Worm (Caenorhabditis elegans) whole organism, L4 larva: ENCODE results near the gene F41B5.12.

ENCODE experiments used
- F26F4.8 ChIP-seq: fragments of 200-800 bp; sonication (Bioruptor generic); conservative IDR thresholded peaks from 2 replicates; pipeline ENCODE4 v1.3.6; 2022; ENCODE audit warnings: missing genetic modification characterization, missing compliant biosample characterization
- F37D6.2 ChIP-seq: sonication (generic microtip); optimal IDR thresholded peaks from 2 replicates; lab custom pipeline; 2016; ENCODE audit warnings: mild to moderate bottlenecking, missing genetic modification characterization, missing compliant biosample characterization
- Y5F2A.4 ChIP-seq: fragments of 200-800 bp; sonication (Bioruptor generic); optimal IDR thresholded peaks from 2 replicates; lab custom pipeline; 2018; ENCODE audit warnings: mild to moderate bottlenecking, missing genetic modification characterization, missing compliant biosample characterization
- ceh-20 ChIP-seq: fragments of 200-800 bp; sonication (Bioruptor generic); IDR thresholded peaks from 2 replicates; pipeline ENCODE4 v1.3.6; 2022; ENCODE audit warnings: missing genetic modification reagents, missing genetic modification characterization, missing compliant biosample characterization
- daf-12 ChIP-seq: fragments of 150-350 bp; optimal IDR thresholded peaks from 2 replicates; lab custom pipeline; 2014; ENCODE audit warnings: missing biosample characterization, missing genetic modification reagents, missing genetic modification characterization
- dpl-1 ChIP-seq: fragments of 150-350 bp; optimal IDR thresholded peaks from 2 replicates; lab custom pipeline; 2014; ENCODE audit warnings: missing biosample characterization, missing genetic modification reagents, missing genetic modification characterization
- egl-27 ChIP-seq: sonication (generic microtip); optimal IDR thresholded peaks from 3 replicates; lab custom pipeline; 2017; ENCODE audit warnings: missing biosample characterization, missing genetic modification reagents, missing genetic modification characterization
- fos-1 ChIP-seq: fragments of 150-350 bp; optimal IDR thresholded peaks from 2 replicates; lab custom pipeline; 2014; ENCODE audit warnings: missing biosample characterization, missing genetic modification characterization
- hif-1 ChIP-seq, 2 experiments: sonication (generic microtip); optimal IDR thresholded peaks; 2 replicates each; lab custom pipeline; 2016 to 2017; ENCODE audit warnings: missing compliant biosample characterization in 2 of 2, missing genetic modification characterization in 2 of 2, missing genetic modification reagents in 2 of 2, missing genotype in 2 of 2, mild to moderate bottlenecking in 1 of 2
- mdl-1 ChIP-seq, 2 experiments: fragments of 150-350 bp in 1 of 2; sonication (generic microtip) in 1 of 2; optimal IDR thresholded peaks; 2 replicates each; lab custom pipeline; 2014 to 2017; ENCODE audit warnings: missing biosample characterization in 2 of 2, missing genetic modification characterization in 2 of 2
- nhr-237 ChIP-seq: sonication (generic microtip); optimal IDR thresholded peaks from 2 replicates; lab custom pipeline; 2017; ENCODE audit warnings: missing biosample characterization, missing genetic modification characterization
- nhr-76 ChIP-seq: fragments of 150-350 bp; optimal IDR thresholded peaks from 2 replicates; lab custom pipeline; 2014; ENCODE audit warnings: missing biosample characterization, missing genetic modification characterization

DNA sequence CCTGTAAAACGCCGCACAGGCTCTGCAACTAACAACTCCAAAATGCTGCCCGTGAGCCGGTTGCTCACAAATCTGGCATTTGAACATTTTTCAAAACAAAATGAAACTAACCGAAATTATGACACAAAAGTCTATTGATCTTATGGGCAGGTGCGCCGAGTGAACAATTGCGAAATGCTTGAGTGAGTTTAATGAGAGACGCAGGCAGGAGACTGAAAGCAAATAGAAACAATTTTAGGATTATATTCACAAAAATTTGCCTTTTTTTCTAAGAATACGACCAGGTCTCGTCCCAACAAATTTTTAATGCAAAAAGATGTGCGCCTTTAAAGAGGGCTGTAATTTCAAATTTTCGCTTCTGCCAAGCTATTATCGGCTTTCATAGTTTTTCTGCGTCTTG lies 3.7 kb downstream of the F41B5.12 start, which contains the start of gene nhr-183:
- TF ChIP-seq nhr-237 (tag; lab: Kevin White, UChicago) (no peak), dpl-1 (no peak), Y5F2A.4 (GFP tag; lab: Kevin White, UChicago) (no peak), ceh-20 (GFP tag; lab: Robert Waterston, UW) (no peak), mdl-1 (tag; optimal IDR thresholded peaks at IDR 0.05; lab: Kevin White, UChicago) (no peak), daf-12 (tag; lab: Kevin White, UChicago) (no peak), fos-1 (tag; lab: Kevin White, UChicago) (no peak), F37D6.2 (tag; lab: Kevin White, UChicago) (no peak), hif-1 (tag; optimal IDR thresholded peaks at IDR 0.05; lab: Kevin White, UChicago) (no peak), egl-27 (tag; lab: Kevin White, UChicago) (no peak), F26F4.8 (GFP tag; lab: Robert Waterston, UW) (no peak), nhr-76 (tag; lab: Kevin White, UChicago) (no peak)
